Worm (Caenorhabditis elegans) whole organism, L3 larva: Measurements from ENCODE around the gene nhr-202.

Experiments
- R02D3.7 ChIP-seq: fragments of 150-350 bp; optimal IDR thresholded peaks from 2 replicates; lab custom pipeline; 2014; ENCODE audit warnings: missing biosample characterization, missing genetic modification characterization
- ZK546.5 ChIP-seq: sonication (generic microtip); optimal IDR thresholded peaks from 2 replicates; lab custom pipeline; 2017; ENCODE audit warnings: missing biosample characterization, missing genetic modification characterization
- aly-2 ChIP-seq: fragments of 150-350 bp; optimal IDR thresholded peaks from 2 replicates; lab custom pipeline; 2014; ENCODE audit warnings: missing biosample characterization, missing genetic modification characterization
- ceh-16 ChIP-seq: sonication (generic microtip); optimal IDR thresholded peaks from 2 replicates; lab custom pipeline; 2017; ENCODE audit warnings: missing biosample characterization, missing genetic modification characterization
- ceh-28 ChIP-seq: fragments of 150-350 bp; optimal IDR thresholded peaks from 2 replicates; lab custom pipeline; 2014; ENCODE audit warnings: missing biosample characterization, missing genetic modification reagents, missing genetic modification characterization
- daf-12 ChIP-seq: fragments of 150-350 bp; optimal IDR thresholded peaks from 2 replicates; lab custom pipeline; 2014; ENCODE audit warnings: missing biosample characterization, missing genetic modification reagents, missing genetic modification characterization
- egl-5 ChIP-seq: fragments of 150-350 bp; optimal IDR thresholded peaks from 2 replicates; lab custom pipeline; 2017; ENCODE audit warnings: missing biosample characterization, missing genetic modification reagents, missing genetic modification characterization, inconsistent platforms
- elt-1 ChIP-seq: fragments of 150-350 bp; optimal IDR thresholded peaks from 2 replicates; lab custom pipeline; 2014; ENCODE audit warnings: missing biosample characterization, missing genetic modification characterization
- elt-2 ChIP-seq: sonication (generic microtip); optimal IDR thresholded peaks from 2 replicates; lab custom pipeline; 2016; ENCODE audit warnings: missing genetic modification reagents, mild to moderate bottlenecking, missing genetic modification characterization, missing compliant biosample characterization
- elt-3 ChIP-seq, 3 experiments: fragments of 150-350 bp in 1 of 3; sonication (generic microtip) in 2 of 3; optimal IDR thresholded peaks; 2 replicates in 2 of 3; 4 replicates in 1 of 3; lab custom pipeline; 2014 to 2017; ENCODE audit warnings: missing biosample characterization in 3 of 3, missing genetic modification characterization in 3 of 3
- eor-1 ChIP-seq, 2 experiments: fragments of 150-350 bp; optimal IDR thresholded peaks; 2 replicates each; lab custom pipeline; 2014 to 2018; ENCODE audit warnings: missing biosample characterization in 2 of 2, missing genetic modification characterization in 2 of 2
- fkh-10 ChIP-seq: sonication (generic microtip); optimal IDR thresholded peaks from 2 replicates; lab custom pipeline; 2017; ENCODE audit warnings: missing biosample characterization, missing genetic modification reagents, missing genetic modification characterization
- fos-1 ChIP-seq: fragments of 150-350 bp; optimal IDR thresholded peaks from 2 replicates; lab custom pipeline; 2014; ENCODE audit warnings: missing biosample characterization, missing genetic modification characterization
- hmg-11 ChIP-seq: sonication (generic microtip); optimal IDR thresholded peaks from 2 replicates; lab custom pipeline; 2016; ENCODE audit warnings: missing genetic modification characterization, missing compliant biosample characterization
- jun-1 ChIP-seq: fragments of 150-350 bp; optimal IDR thresholded peaks from 2 replicates; lab custom pipeline; 2014; ENCODE audit warnings: missing biosample characterization, missing genetic modification reagents, missing genetic modification characterization
- lin-15B ChIP-seq: fragments of 150-350 bp; optimal IDR thresholded peaks from 2 replicates; lab custom pipeline; 2014; ENCODE audit warnings: missing biosample characterization, missing genetic modification characterization
- lin-39 ChIP-seq: fragments of 150-350 bp; optimal IDR thresholded peaks from 2 replicates; lab custom pipeline; 2018; ENCODE audit warnings: missing biosample characterization, missing genetic modification reagents, missing genetic modification characterization
- lsy-12 ChIP-seq: sonication (generic microtip); optimal IDR thresholded peaks from 2 replicates; lab custom pipeline; 2016; ENCODE audit warnings: mild to moderate bottlenecking, missing genetic modification characterization, missing compliant biosample characterization
- mdl-1 ChIP-seq: fragments of 150-350 bp; optimal IDR thresholded peaks from 2 replicates; lab custom pipeline; 2014; ENCODE audit warnings: missing biosample characterization, missing genetic modification characterization
- mml-1 ChIP-seq: fragments of 150-350 bp; sonication (generic microtip); optimal IDR thresholded peaks from 3 replicates; lab custom pipeline; 2014; ENCODE audit warnings: missing biosample characterization, missing genetic modification characterization
- nfya-1 ChIP-seq: sonication (generic microtip); optimal IDR thresholded peaks from 2 replicates; lab custom pipeline; 2017; ENCODE audit warnings: missing genetic modification characterization, mild to moderate bottlenecking, missing compliant biosample characterization, antibody characterized with exemption, moderate library complexity; ENCODE audit not compliant: insufficient read depth
- nhr-11 ChIP-seq: fragments of 150-350 bp; optimal IDR thresholded peaks from 2 replicates; lab custom pipeline; 2014; ENCODE audit warnings: missing biosample characterization, missing genetic modification characterization
- nhr-12 ChIP-seq: fragments of 150-350 bp; optimal IDR thresholded peaks from 2 replicates; lab custom pipeline; 2014; ENCODE audit warnings: missing biosample characterization, missing genetic modification characterization
- nhr-23 ChIP-seq: fragments of 150-350 bp; optimal IDR thresholded peaks from 2 replicates; lab custom pipeline; 2014; ENCODE audit warnings: missing biosample characterization, missing genetic modification reagents, missing genetic modification characterization
- nhr-237 ChIP-seq: fragments of 150-350 bp; optimal IDR thresholded peaks from 2 replicates; lab custom pipeline; 2014; ENCODE audit warnings: missing biosample characterization, missing genetic modification characterization
- nhr-25 ChIP-seq: sonication (generic microtip); optimal IDR thresholded peaks from 2 replicates; lab custom pipeline; 2017; ENCODE audit warnings: missing biosample characterization, missing genetic modification characterization
- nhr-76 ChIP-seq: fragments of 150-350 bp; sonication (generic microtip); optimal IDR thresholded peaks from 5 replicates; lab custom pipeline; 2014; ENCODE audit warnings: missing biosample characterization, missing genetic modification characterization
- pha-4 ChIP-seq: fragments of 150-350 bp; optimal IDR thresholded peaks from 2 replicates; lab custom pipeline; 2014; ENCODE audit warnings: missing biosample characterization, missing genetic modification reagents, missing genetic modification characterization
- pqm-1 ChIP-seq: fragments of 150-350 bp; optimal IDR thresholded peaks from 2 replicates; lab custom pipeline; 2017; ENCODE audit warnings: missing biosample characterization, missing genetic modification characterization, inconsistent platforms
- tbx-2 ChIP-seq: sonication (generic microtip); optimal IDR thresholded peaks from 2 replicates; lab custom pipeline; 2016; ENCODE audit warnings: mild to moderate bottlenecking, missing genetic modification characterization, missing compliant biosample characterization
- unc-62 ChIP-seq: fragments of 150-350 bp; sonication (generic microtip); optimal IDR thresholded peaks from 4 replicates; lab custom pipeline; 2014; ENCODE audit warnings: missing biosample characterization, missing genetic modification reagents, missing genetic modification characterization
- zag-1 ChIP-seq: fragments of 150-350 bp; optimal IDR thresholded peaks from 2 replicates; lab custom pipeline; 2014; ENCODE audit warnings: missing biosample characterization, missing genetic modification characterization
- ztf-11 ChIP-seq: fragments of 150-350 bp; optimal IDR thresholded peaks from 2 replicates; lab custom pipeline; 2014; ENCODE audit warnings: missing biosample characterization, missing genetic modification characterization
- ztf-4 ChIP-seq: fragments of 150-350 bp; optimal IDR thresholded peaks from 2 replicates; lab custom pipeline; 2014; ENCODE audit warnings: missing biosample characterization, missing genetic modification characterization

Gene nhr-202

DNA sequence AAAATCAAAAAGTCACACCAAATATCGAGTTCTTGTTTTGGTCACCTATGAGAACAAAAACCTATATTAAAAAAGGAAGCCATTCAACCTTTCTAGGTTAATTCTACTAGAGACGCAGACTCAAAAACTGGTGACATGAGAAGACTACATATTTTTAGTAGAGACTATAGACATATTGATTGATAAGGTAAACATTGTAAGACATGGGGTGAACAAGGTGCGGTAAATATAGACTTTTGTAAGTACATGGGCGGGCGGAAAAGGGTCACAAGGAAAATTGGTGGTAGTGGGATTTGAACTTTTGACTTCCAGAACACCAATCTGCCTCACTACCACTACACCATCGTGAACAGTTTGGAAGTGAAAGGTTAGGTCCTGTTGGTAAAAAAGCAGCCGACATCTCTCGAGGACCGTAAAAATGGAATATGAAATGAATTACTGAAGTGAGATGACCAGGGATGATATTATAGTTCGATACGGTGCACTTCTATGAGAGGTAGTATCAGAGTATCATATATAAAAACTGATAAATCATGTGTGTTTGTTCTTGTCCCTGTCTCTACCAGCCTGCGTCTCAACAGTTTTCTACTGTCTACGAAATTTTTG is 22.0 kb downstream of the nhr-202 start, which contains the start of gene nhr-212:
Gene nhr-212, plus strand, starts transcription at position 573 of the 606 bp plus-strand sequence.
- TF ChIP-seq elt-2 (tag; lab: Kevin White, UChicago) (peak; percentile 40), ceh-16 (tag; lab: Kevin White, UChicago) (no peak), pqm-1 (tag; lab: Kevin White, UChicago) (peak; percentile 50), nhr-23 (tag; lab: Kevin White, UChicago) (peak; percentile 27), ceh-28 (tag; lab: Kevin White, UChicago) (peak; percentile 57), nhr-237 (tag; lab: Kevin White, UChicago) (no peak), daf-12 (no peak), pha-4 (peak; percentile 83), aly-2 (no peak), hmg-11 (tag; lab: Kevin White, UChicago) (no peak), elt-3 (tag; optimal IDR thresholded peaks at IDR 0.05; lab: Kevin White, UChicago) (no peak)

DNA sequence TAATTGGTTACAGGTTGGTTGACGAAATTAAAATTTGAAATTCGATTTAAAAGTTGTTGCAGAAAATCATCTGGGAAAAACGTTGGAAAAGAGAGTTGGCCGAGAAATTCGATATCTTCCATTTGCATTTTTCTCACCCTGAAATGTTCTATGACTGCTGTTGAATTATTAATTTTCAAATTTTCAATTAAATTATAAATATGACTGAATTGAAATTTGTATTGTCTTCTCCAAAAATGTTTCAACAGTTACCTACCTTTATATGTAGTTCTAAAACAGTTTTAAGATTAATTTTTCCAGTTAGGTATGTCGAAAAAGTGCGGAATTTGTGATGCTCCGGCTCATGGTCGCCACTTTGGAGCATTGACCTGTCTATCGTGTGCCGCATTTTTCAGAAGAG is 24.3 kb downstream of the nhr-202 start, which contains the start of gene nhr-211:
Gene nhr-211, plus strand, starts transcription at position 301 of the 400 bp plus-strand sequence.
- no peak for TF ChIP-seq pqm-1 (tag; lab: Kevin White, UChicago)
- TF ChIP-seq lsy-12 (tag; lab: Kevin White, UChicago), result no peak
- TF ChIP-seq lin-15B, result no peak
- no peak for TF ChIP-seq nhr-23 (tag; lab: Kevin White, UChicago)
- no peak for TF ChIP-seq egl-5 (tag; lab: Kevin White, UChicago)
- TF ChIP-seq ZK546.5 (tag; lab: Kevin White, UChicago), result no peak
- no peak for TF ChIP-seq nfya-1
- TF ChIP-seq unc-62 (GFP tag; lab: Kevin White, UChicago), result no peak
- no peak for TF ChIP-seq jun-1 (tag; lab: Kevin White, UChicago)
- no peak for TF ChIP-seq nhr-25 (tag; lab: Kevin White, UChicago)
- no peak for TF ChIP-seq ztf-4 (tag; lab: Kevin White, UChicago)
- TF ChIP-seq lin-39 (tag; lab: Kevin White, UChicago), result no peak
- no peak for TF ChIP-seq hmg-11 (tag; lab: Kevin White, UChicago)
- no peak for TF ChIP-seq R02D3.7 (tag; lab: Kevin White, UChicago)
- no peak for TF ChIP-seq fkh-10 (GFP tag; lab: Kevin White, UChicago)
- TF ChIP-seq fos-1 (tag; lab: Kevin White, UChicago), result no peak
- TF ChIP-seq nhr-237 (tag; lab: Kevin White, UChicago), result no peak
- no peak for TF ChIP-seq nhr-11 (tag; lab: Kevin White, UChicago)
- no peak for TF ChIP-seq mml-1

DNA sequence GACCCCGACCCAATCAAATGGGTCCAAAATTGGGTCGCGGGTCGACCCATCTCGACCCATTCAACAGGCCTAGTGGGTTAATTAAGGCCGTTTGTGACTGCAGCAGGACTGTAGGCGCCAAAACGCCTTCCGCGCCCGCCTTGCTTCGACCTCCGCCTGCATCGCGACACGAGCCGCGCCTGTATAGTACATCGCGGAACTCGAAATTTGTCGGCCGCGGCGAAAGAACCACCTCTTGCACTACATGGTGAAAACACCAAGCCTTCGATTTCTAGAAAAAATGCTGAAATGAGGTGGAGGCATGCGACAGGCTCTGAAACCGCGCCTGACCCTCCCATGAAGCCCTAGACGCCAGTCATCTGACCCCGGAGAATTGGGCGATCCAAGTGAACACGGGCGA is 25.6 kb downstream of the nhr-202 start:
- TF ChIP-seq elt-1 (tag; lab: Kevin White, UChicago) (no peak), ZK546.5 (tag; lab: Kevin White, UChicago) (no peak), lsy-12 (tag; lab: Kevin White, UChicago) (no peak), zag-1 (tag; lab: Kevin White, UChicago) (no peak), nhr-23 (tag; lab: Kevin White, UChicago) (no peak), eor-1 (tag; optimal IDR thresholded peaks at IDR 0.05; lab: Kevin White, UChicago) (no peak), elt-2 (tag; lab: Kevin White, UChicago) (no peak), lin-39 (tag; lab: Kevin White, UChicago) (no peak), tbx-2 (tag; lab: Kevin White, UChicago) (no peak), mdl-1 (no peak), elt-3 (tag; optimal IDR thresholded peaks at IDR 0.05; lab: Kevin White, UChicago) (no peak)

DNA sequence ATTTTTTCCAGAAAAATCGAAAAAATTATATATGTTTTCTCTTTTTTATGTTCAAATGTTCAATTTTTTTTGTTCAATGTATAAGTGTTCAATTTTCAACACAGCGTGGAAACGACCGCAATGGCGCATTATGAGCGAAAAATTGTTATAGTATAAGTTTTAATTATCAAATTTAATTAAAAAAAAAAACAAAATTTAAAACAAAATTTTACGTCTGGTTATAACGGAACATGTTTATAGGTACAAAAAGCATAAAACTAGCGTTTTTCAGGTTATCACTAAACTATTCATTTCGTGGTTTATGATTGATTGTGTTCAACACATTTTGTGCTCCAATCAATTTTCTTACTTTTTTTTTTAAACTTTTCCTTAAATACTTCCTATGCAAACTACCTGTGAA is 26.9 kb downstream of the nhr-202 start, which contains the start of gene nhr-106:
Gene nhr-106, plus strand, starts transcription at position 301 of the 400 bp plus-strand sequence.
- TF ChIP-seq elt-2 (tag; lab: Kevin White, UChicago) (peak; percentile 39), pqm-1 (tag; lab: Kevin White, UChicago) (peak; percentile 6), ztf-11 (tag; lab: Kevin White, UChicago) (no peak)

DNA sequence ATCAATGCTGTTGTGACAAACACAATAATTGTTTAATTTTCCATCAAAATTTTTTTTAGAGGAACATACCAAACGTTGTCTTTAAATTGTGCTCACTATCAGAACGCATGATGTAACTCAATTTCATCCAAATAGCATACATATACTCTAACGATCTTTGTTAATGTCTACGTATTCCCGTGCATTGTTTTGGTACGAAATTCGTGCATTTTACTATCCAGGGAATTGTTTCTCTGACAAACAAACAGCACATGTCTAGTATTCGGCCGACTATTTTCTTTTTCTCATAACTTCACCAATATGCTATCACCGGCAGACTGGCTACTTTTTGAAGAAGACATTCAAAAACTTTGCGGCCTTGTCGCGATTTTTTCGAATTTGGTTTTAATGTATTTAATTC is 29.0 kb downstream of the nhr-202 start, which contains the start of gene str-196:
Gene str-196, plus strand, starts transcription at position 301 of the 400 bp plus-strand sequence.
- TF ChIP-seq nhr-237 (tag; lab: Kevin White, UChicago), result no peak
- TF ChIP-seq nhr-76, result no peak
- TF ChIP-seq elt-1 (tag; lab: Kevin White, UChicago), result no peak
- TF ChIP-seq nhr-12 (tag; lab: Kevin White, UChicago), result no peak
- TF ChIP-seq, all 47 proteins: peak for 0
